Worm (Caenorhabditis elegans) whole organism, L3 larva: Measurements from ENCODE around the gene F21A3.11.

Source experiments
- ZK546.5 ChIP-seq: sonication (generic microtip); optimal IDR thresholded peaks from 2 replicates; lab custom pipeline; 2017; ENCODE audit warnings: missing biosample characterization, missing genetic modification characterization
- aly-2 ChIP-seq: fragments of 150-350 bp; optimal IDR thresholded peaks from 2 replicates; lab custom pipeline; 2014; ENCODE audit warnings: missing biosample characterization, missing genetic modification characterization
- ceh-16 ChIP-seq: sonication (generic microtip); optimal IDR thresholded peaks from 2 replicates; lab custom pipeline; 2017; ENCODE audit warnings: missing biosample characterization, missing genetic modification characterization
- ceh-28 ChIP-seq: fragments of 150-350 bp; optimal IDR thresholded peaks from 2 replicates; lab custom pipeline; 2014; ENCODE audit warnings: missing biosample characterization, missing genetic modification reagents, missing genetic modification characterization
- ceh-9 ChIP-seq: sonication (generic microtip); optimal IDR thresholded peaks from 2 replicates; lab custom pipeline; 2018; ENCODE audit warnings: missing biosample characterization, missing genetic modification characterization
- egl-27 ChIP-seq: sonication (generic microtip); optimal IDR thresholded peaks from 4 replicates; lab custom pipeline; 2017; ENCODE audit warnings: missing biosample characterization, missing genetic modification reagents, missing genetic modification characterization
- egl-5 ChIP-seq: fragments of 150-350 bp; optimal IDR thresholded peaks from 2 replicates; lab custom pipeline; 2017; ENCODE audit warnings: missing biosample characterization, missing genetic modification reagents, missing genetic modification characterization, inconsistent platforms
- elt-1 ChIP-seq: fragments of 150-350 bp; optimal IDR thresholded peaks from 2 replicates; lab custom pipeline; 2014; ENCODE audit warnings: missing biosample characterization, missing genetic modification characterization
- elt-2 ChIP-seq: sonication (generic microtip); optimal IDR thresholded peaks from 2 replicates; lab custom pipeline; 2016; ENCODE audit warnings: missing genetic modification reagents, mild to moderate bottlenecking, missing genetic modification characterization, missing compliant biosample characterization
- elt-3 ChIP-seq, 3 experiments: fragments of 150-350 bp in 1 of 3; sonication (generic microtip) in 2 of 3; optimal IDR thresholded peaks; 2 replicates in 2 of 3; 4 replicates in 1 of 3; lab custom pipeline; 2014 to 2017; ENCODE audit warnings: missing biosample characterization in 3 of 3, missing genetic modification characterization in 3 of 3
- eor-1 ChIP-seq, 2 experiments: fragments of 150-350 bp; optimal IDR thresholded peaks; 2 replicates each; lab custom pipeline; 2014 to 2018; ENCODE audit warnings: missing biosample characterization in 2 of 2, missing genetic modification characterization in 2 of 2
- fkh-10 ChIP-seq: sonication (generic microtip); optimal IDR thresholded peaks from 2 replicates; lab custom pipeline; 2017; ENCODE audit warnings: missing biosample characterization, missing genetic modification reagents, missing genetic modification characterization
- fkh-2 ChIP-seq: fragments of 150-350 bp; optimal IDR thresholded peaks from 2 replicates; lab custom pipeline; 2014; ENCODE audit warnings: missing biosample characterization, missing genetic modification reagents, missing genetic modification characterization
- fos-1 ChIP-seq: fragments of 150-350 bp; optimal IDR thresholded peaks from 2 replicates; lab custom pipeline; 2014; ENCODE audit warnings: missing biosample characterization, missing genetic modification characterization
- hmg-11 ChIP-seq: sonication (generic microtip); optimal IDR thresholded peaks from 2 replicates; lab custom pipeline; 2016; ENCODE audit warnings: missing genetic modification characterization, missing compliant biosample characterization
- jun-1 ChIP-seq: fragments of 150-350 bp; optimal IDR thresholded peaks from 2 replicates; lab custom pipeline; 2014; ENCODE audit warnings: missing biosample characterization, missing genetic modification reagents, missing genetic modification characterization
- lin-15B ChIP-seq: fragments of 150-350 bp; optimal IDR thresholded peaks from 2 replicates; lab custom pipeline; 2014; ENCODE audit warnings: missing biosample characterization, missing genetic modification characterization
- lin-39 ChIP-seq: fragments of 150-350 bp; optimal IDR thresholded peaks from 2 replicates; lab custom pipeline; 2018; ENCODE audit warnings: missing biosample characterization, missing genetic modification reagents, missing genetic modification characterization
- mml-1 ChIP-seq: fragments of 150-350 bp; sonication (generic microtip); optimal IDR thresholded peaks from 3 replicates; lab custom pipeline; 2014; ENCODE audit warnings: missing biosample characterization, missing genetic modification characterization
- nfya-1 ChIP-seq: sonication (generic microtip); optimal IDR thresholded peaks from 2 replicates; lab custom pipeline; 2017; ENCODE audit warnings: missing genetic modification characterization, mild to moderate bottlenecking, missing compliant biosample characterization, antibody characterized with exemption, moderate library complexity; ENCODE audit not compliant: insufficient read depth
- nhr-11 ChIP-seq: fragments of 150-350 bp; optimal IDR thresholded peaks from 2 replicates; lab custom pipeline; 2014; ENCODE audit warnings: missing biosample characterization, missing genetic modification characterization
- nhr-12 ChIP-seq: fragments of 150-350 bp; optimal IDR thresholded peaks from 2 replicates; lab custom pipeline; 2014; ENCODE audit warnings: missing biosample characterization, missing genetic modification characterization
- nhr-23 ChIP-seq: fragments of 150-350 bp; optimal IDR thresholded peaks from 2 replicates; lab custom pipeline; 2014; ENCODE audit warnings: missing biosample characterization, missing genetic modification reagents, missing genetic modification characterization
- nhr-237 ChIP-seq: fragments of 150-350 bp; optimal IDR thresholded peaks from 2 replicates; lab custom pipeline; 2014; ENCODE audit warnings: missing biosample characterization, missing genetic modification characterization
- nhr-25 ChIP-seq: sonication (generic microtip); optimal IDR thresholded peaks from 2 replicates; lab custom pipeline; 2017; ENCODE audit warnings: missing biosample characterization, missing genetic modification characterization
- nhr-28 ChIP-seq: fragments of 150-350 bp; optimal IDR thresholded peaks from 2 replicates; lab custom pipeline; 2014; ENCODE audit warnings: missing biosample characterization, missing genetic modification characterization
- nhr-43 ChIP-seq: sonication (generic microtip); optimal IDR thresholded peaks from 2 replicates; lab custom pipeline; 2016; ENCODE audit warnings: mild to moderate bottlenecking, missing genetic modification characterization, missing compliant biosample characterization; ENCODE audit not compliant: poor library complexity, severe bottlenecking
- nhr-67 ChIP-seq: fragments of 150-350 bp; optimal IDR thresholded peaks from 2 replicates; lab custom pipeline; 2014; ENCODE audit warnings: missing biosample characterization, missing genetic modification characterization
- nhr-76 ChIP-seq: fragments of 150-350 bp; sonication (generic microtip); optimal IDR thresholded peaks from 5 replicates; lab custom pipeline; 2014; ENCODE audit warnings: missing biosample characterization, missing genetic modification characterization
- nhr-77 ChIP-seq: fragments of 150-350 bp; optimal IDR thresholded peaks from 2 replicates; lab custom pipeline; 2014; ENCODE audit warnings: missing biosample characterization, missing genetic modification characterization
- pha-4 ChIP-seq: fragments of 150-350 bp; optimal IDR thresholded peaks from 2 replicates; lab custom pipeline; 2014; ENCODE audit warnings: missing biosample characterization, missing genetic modification reagents, missing genetic modification characterization
- pqm-1 ChIP-seq: fragments of 150-350 bp; optimal IDR thresholded peaks from 2 replicates; lab custom pipeline; 2017; ENCODE audit warnings: missing biosample characterization, missing genetic modification characterization, inconsistent platforms
- sea-2 ChIP-seq: fragments of 150-350 bp; sonication (generic microtip); optimal IDR thresholded peaks from 4 replicates; lab custom pipeline; 2014; ENCODE audit warnings: missing biosample characterization, missing genetic modification reagents, missing genetic modification characterization
- skn-1 ChIP-seq: fragments of 150-350 bp; optimal IDR thresholded peaks from 2 replicates; lab custom pipeline; 2014; ENCODE audit warnings: missing biosample characterization, missing genetic modification characterization
- snpc-4 ChIP-seq: fragments of 150-350 bp; optimal IDR thresholded peaks from 2 replicates; lab custom pipeline; 2014; ENCODE audit warnings: missing biosample characterization, missing genetic modification characterization
- tbx-2 ChIP-seq: sonication (generic microtip); optimal IDR thresholded peaks from 2 replicates; lab custom pipeline; 2016; ENCODE audit warnings: mild to moderate bottlenecking, missing genetic modification characterization, missing compliant biosample characterization
- unc-39 ChIP-seq: sonication (generic microtip); optimal IDR thresholded peaks from 4 replicates; lab custom pipeline; 2017; ENCODE audit warnings: missing biosample characterization, missing genetic modification characterization
- zag-1 ChIP-seq: fragments of 150-350 bp; optimal IDR thresholded peaks from 2 replicates; lab custom pipeline; 2014; ENCODE audit warnings: missing biosample characterization, missing genetic modification characterization
- ztf-11 ChIP-seq: fragments of 150-350 bp; optimal IDR thresholded peaks from 2 replicates; lab custom pipeline; 2014; ENCODE audit warnings: missing biosample characterization, missing genetic modification characterization
- ztf-4 ChIP-seq: fragments of 150-350 bp; optimal IDR thresholded peaks from 2 replicates; lab custom pipeline; 2014; ENCODE audit warnings: missing biosample characterization, missing genetic modification characterization

F21A3.11 gene

DNA sequence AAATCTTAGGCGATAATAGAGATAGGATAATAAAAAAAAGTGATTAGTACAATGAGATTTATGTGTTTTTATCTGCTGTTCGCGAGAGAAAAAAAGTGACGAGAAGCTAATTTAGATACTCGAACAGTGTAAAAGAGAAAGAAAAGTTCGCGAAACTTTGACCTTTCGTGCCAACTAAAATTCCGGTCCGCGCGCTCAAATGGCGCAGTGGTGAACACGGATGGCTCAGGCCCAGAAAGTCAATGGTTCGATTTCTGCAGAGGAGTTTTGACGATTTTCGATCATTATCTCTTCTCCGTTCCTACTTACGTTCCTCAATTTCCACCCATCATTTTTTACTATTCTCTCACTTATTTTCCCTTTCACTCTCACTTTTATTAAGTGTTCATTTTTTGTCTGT is 16.5 kb downstream of the F21A3.11 start:
- TF ChIP-seq hmg-11 (tag; lab: Kevin White, UChicago), result no peak
- no peak for TF ChIP-seq nhr-76 (tag; lab: Kevin White, UChicago)
- no peak for TF ChIP-seq nhr-67 (tag; lab: Kevin White, UChicago)
- TF ChIP-seq nfya-1 (tag; lab: Kevin White, UChicago), result no peak
- TF ChIP-seq ceh-9 (tag; lab: Kevin White, UChicago), result no peak
- TF ChIP-seq fos-1 (tag; lab: Kevin White, UChicago), result no peak
- no peak for TF ChIP-seq jun-1 (tag; lab: Kevin White, UChicago)
- TF ChIP-seq ZK546.5, result no peak
- no peak for TF ChIP-seq nhr-25 (tag; lab: Kevin White, UChicago)
- no peak for TF ChIP-seq nhr-12 (tag; lab: Kevin White, UChicago)
- TF ChIP-seq pqm-1 (tag; lab: Kevin White, UChicago), result no peak

DNA sequence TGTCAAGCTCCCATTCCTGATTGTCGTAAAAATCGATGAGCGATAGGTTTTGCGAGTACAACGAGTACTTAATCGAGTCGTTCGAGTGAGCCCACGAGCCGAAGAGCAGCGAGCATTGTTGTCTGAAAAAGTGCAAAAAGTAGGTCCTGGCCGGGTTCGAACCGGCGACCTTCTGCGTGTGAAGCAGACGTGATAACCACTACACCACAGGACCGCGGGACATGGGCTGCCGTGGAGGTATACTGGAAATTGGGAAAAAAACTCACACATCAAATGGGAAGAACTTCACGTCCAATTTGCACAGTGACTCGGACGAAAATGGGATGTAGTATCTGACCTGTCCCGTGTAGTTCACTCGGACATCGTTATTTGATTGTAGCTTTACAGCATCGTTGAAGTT is 17.6 kb downstream of the F21A3.11 start:
- TF ChIP-seq pqm-1 (tag; lab: Kevin White, UChicago), result peak; percentile 54
- peak; percentile 36 for TF ChIP-seq elt-2
- no peak for TF ChIP-seq ztf-4 (tag; lab: Kevin White, UChicago)
- no peak for TF ChIP-seq lin-39 (tag; lab: Kevin White, UChicago)
- no peak for TF ChIP-seq nhr-28 (tag; lab: Kevin White, UChicago)
- TF ChIP-seq eor-1 (tag; optimal IDR thresholded peaks at IDR 0.05; lab: Kevin White, UChicago), result no peak
- no peak for TF ChIP-seq zag-1

DNA sequence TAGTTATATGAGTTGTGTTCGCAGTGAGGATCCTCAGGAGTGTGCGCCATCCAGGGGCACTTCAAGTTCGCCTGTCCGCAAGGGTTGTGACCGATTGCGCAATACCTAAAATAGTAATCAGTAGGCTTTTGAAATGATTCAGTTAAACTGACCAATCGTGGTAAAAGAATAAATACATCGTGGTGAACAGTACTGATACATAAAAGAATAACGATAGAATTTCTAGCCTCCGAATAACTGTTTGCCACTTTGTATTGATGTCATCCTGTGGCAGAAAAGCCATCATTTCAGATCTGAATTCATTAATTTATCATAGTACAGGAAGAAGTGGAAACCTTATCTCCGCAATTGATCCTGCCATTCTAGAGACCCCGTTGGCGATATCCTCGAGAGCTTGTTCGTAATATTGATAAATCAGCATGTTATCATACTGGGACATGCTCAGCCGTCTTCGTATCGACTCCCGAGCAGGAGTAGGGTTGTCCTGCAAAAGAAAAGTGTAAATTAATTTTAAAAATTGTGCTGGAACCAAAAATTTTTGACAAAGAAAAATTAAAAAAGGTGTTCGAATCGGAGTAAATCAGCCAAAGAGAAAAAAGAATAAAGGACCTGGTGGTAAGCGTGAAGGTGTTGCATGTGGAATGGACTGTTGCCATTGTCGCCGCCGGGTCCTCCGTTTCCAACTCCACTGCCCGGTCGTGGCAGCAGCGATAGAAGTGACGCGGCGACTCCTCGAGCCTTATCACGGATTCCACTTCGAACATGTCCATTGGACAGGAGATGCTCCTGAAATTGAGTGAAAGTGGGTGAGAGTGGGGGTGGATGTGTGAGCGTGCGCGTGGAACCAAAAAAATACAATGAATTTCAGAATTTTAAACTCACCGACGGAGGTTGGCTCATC is 19.9 kb downstream of the F21A3.11 start:
- TF ChIP-seq pha-4 (tag; lab: Kevin White, UChicago) (no peak), lin-15B (tag; lab: Kevin White, UChicago) (no peak), pqm-1 (tag; lab: Kevin White, UChicago) (no peak), fkh-2 (tag; lab: Kevin White, UChicago) (no peak), egl-5 (no peak), nhr-43 (no peak), nhr-237 (tag; lab: Kevin White, UChicago) (no peak), nhr-76 (tag; lab: Kevin White, UChicago) (no peak), nfya-1 (tag; lab: Kevin White, UChicago) (no peak), jun-1 (tag; lab: Kevin White, UChicago) (no peak), ceh-16 (tag; lab: Kevin White, UChicago) (no peak), nhr-28 (tag; lab: Kevin White, UChicago) (no peak), nhr-25 (tag; lab: Kevin White, UChicago) (no peak), lin-39 (tag; lab: Kevin White, UChicago) (no peak), snpc-4 (tag; lab: Kevin White, UChicago) (no peak), fkh-10 (GFP tag; lab: Kevin White, UChicago) (no peak), ceh-28 (tag; lab: Kevin White, UChicago) (no peak)

DNA sequence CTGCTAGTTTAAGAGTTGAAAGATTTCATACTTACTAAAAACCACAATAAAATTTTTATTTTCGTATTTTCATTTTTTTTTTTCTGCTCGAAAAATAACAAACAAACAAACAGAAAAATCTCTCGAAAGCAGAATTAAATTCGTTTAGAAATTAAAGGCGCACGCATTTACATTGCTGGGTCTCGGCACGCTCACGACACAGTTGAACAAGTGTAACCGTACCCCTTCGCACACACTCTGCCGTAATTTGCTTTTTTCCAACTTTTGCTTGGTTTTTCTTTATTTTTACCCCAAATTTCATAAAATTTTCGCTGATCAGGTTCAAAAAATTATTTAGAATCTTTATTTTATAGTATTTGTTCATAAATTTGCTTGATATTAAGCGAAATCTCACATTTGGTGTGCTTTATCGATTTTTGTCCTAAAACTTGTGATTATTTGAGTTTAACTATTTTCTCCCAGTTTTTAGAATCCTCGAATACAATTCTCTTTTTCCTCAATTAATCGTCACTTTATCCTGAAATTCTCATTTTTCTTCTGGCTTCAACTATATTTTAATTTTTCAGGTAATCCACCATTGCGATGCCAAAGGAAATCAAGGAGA is 21.3 kb downstream of the F21A3.11 start, which contains the start of gene rpl-38:
Gene rpl-38 (plus strand): TSS at position 554 of the 604 bp plus-strand sequence.
- TF ChIP-seq ceh-28 (tag; lab: Kevin White, UChicago) (peak; percentile 48), sea-2 (GFP tag; lab: Kevin White, UChicago) (no peak), nhr-28 (tag; lab: Kevin White, UChicago) (no peak), zag-1 (no peak), nhr-237 (tag; lab: Kevin White, UChicago) (no peak), nhr-12 (tag; lab: Kevin White, UChicago) (no peak), eor-1 (tag; optimal IDR thresholded peaks at IDR 0.05; lab: Kevin White, UChicago) (no peak), egl-27 (tag; lab: Kevin White, UChicago) (peak; percentile 27), elt-1 (tag; lab: Kevin White, UChicago) (no peak), pqm-1 (tag; lab: Kevin White, UChicago) (peak; percentile 74), tbx-2 (tag; lab: Kevin White, UChicago) (peak; percentile 30), fkh-2 (tag; lab: Kevin White, UChicago) (no peak), nhr-23 (peak; percentile 88), nfya-1 (tag; lab: Kevin White, UChicago) (peak; percentile 95), ztf-11 (tag; lab: Kevin White, UChicago) (no peak), hmg-11 (tag; lab: Kevin White, UChicago) (peak; percentile 84), mml-1 (no peak), aly-2 (tag; lab: Kevin White, UChicago) (no peak), fkh-10 (GFP tag; lab: Kevin White, UChicago) (peak; percentile 70), fos-1 (tag; lab: Kevin White, UChicago) (no peak), egl-5 (peak; percentile 88), nhr-11 (no peak), nhr-77 (tag; lab: Kevin White, UChicago) (no peak), ztf-4 (tag; lab: Kevin White, UChicago) (no peak), jun-1 (tag; lab: Kevin White, UChicago) (peak; percentile 44), snpc-4 (tag; lab: Kevin White, UChicago) (peak; percentile 81), elt-3 (tag; optimal IDR thresholded peaks at IDR 0.05; lab: Kevin White, UChicago) (no peak), unc-39 (tag; lab: Kevin White, UChicago) (no peak), skn-1 (tag; lab: Kevin White, UChicago) (peak; percentile 75), nhr-43 (peak; percentile 41), ceh-9 (tag; lab: Kevin White, UChicago) (no peak), ceh-16 (tag; lab: Kevin White, UChicago) (no peak)
